Fruit fly (Drosophila melanogaster) whole organism, embryonic: Measurements from ENCODE around the gene CG42538.

Experiments used
- Aef1 ChIP-seq: fragments of 200-800 bp; sonication (Bioruptor generic); IDR thresholded peaks from 3 replicates; pipeline ENCODE4 v1.3.6; 2022; ENCODE audit warnings: missing biosample characterization, missing genetic modification characterization
- CG12104 ChIP-seq: fragments of 200-800 bp; sonication (Bioruptor generic); optimal IDR thresholded peaks from 3 replicates; lab custom pipeline; 2016; ENCODE audit warnings: missing biosample characterization, missing genetic modification characterization
- CG17385 ChIP-seq: fragments of 200-800 bp; sonication (Bioruptor generic); optimal IDR thresholded peaks from 3 replicates; lab custom pipeline; 2018; ENCODE audit warnings: missing biosample characterization, mild to moderate bottlenecking, missing genetic modification characterization
- CG17568 ChIP-seq: fragments of 200-800 bp; sonication (Bioruptor generic); optimal IDR thresholded peaks from 2 replicates; lab custom pipeline; 2018; ENCODE audit warnings: missing biosample characterization, mild to moderate bottlenecking, missing genetic modification characterization, moderate library complexity
- CG2678 ChIP-seq: fragments of 200-800 bp; sonication (Bioruptor generic); optimal IDR thresholded peaks from 3 replicates; lab custom pipeline; 2019; ENCODE audit warnings: missing biosample characterization, mild to moderate bottlenecking, missing genetic modification characterization, moderate library complexity
- CG34376 ChIP-seq: fragments of 200-800 bp; sonication (Bioruptor generic); optimal IDR thresholded peaks from 2 replicates; lab custom pipeline; 2018; ENCODE audit warnings: missing biosample characterization, mild to moderate bottlenecking, missing genetic modification characterization
- CG34422 ChIP-seq: fragments of 200-800 bp; sonication (Bioruptor generic); IDR thresholded peaks from 3 replicates; pipeline ENCODE4 v1.3.6; 2022; ENCODE audit warnings: missing biosample characterization, missing genetic modification characterization
- CG4617 ChIP-seq: fragments of 200-800 bp; sonication (Bioruptor generic); optimal IDR thresholded peaks from 3 replicates; lab custom pipeline; 2016; ENCODE audit warnings: missing biosample characterization, missing genetic modification characterization, borderline replicate concordance
- CG6683 ChIP-seq: fragments of 200-800 bp; sonication (Bioruptor generic); optimal IDR thresholded peaks from 2 replicates; lab custom pipeline; 2017; ENCODE audit warnings: missing biosample characterization, mild to moderate bottlenecking, missing genetic modification characterization, missing genetic modification reagents
- CG7786 ChIP-seq: fragments of 200-800 bp; sonication (Bioruptor generic); optimal IDR thresholded peaks from 2 replicates; lab custom pipeline; 2016; ENCODE audit warnings: missing biosample characterization, missing genetic modification characterization
- CG7963 ChIP-seq: fragments of 200-800 bp; sonication (Bioruptor generic); IDR thresholded peaks from 3 replicates; pipeline ENCODE4 v1.3.6; 2022; ENCODE audit warnings: missing biosample characterization, missing genetic modification characterization; ENCODE audit not compliant: partially characterized antibody
- CG8478 ChIP-seq: fragments of >200 bp; optimal IDR thresholded peaks from 2 replicates; lab custom pipeline; 2018
- CG8944 ChIP-seq: fragments of 200-800 bp; sonication (Bioruptor generic); optimal IDR thresholded peaks from 3 replicates; lab custom pipeline; 2016; ENCODE audit warnings: missing biosample characterization, missing genetic modification characterization
- Eip74EF ChIP-seq, 2 experiments: fragments of 200-800 bp in 1 of 2; fragments of >200 bp in 1 of 2; sonication (Bioruptor generic) in 1 of 2; optimal IDR thresholded peaks; 2 replicates each; lab custom pipeline; 2017 to 2019; ENCODE audit warnings: missing biosample characterization in 2 of 2, missing genetic modification characterization in 2 of 2, mild to moderate bottlenecking in 1 of 2, moderate library complexity in 1 of 2
- Fer1 ChIP-seq: fragments of 200-800 bp; sonication (Bioruptor generic); optimal IDR thresholded peaks from 2 replicates; lab custom pipeline; 2017; ENCODE audit warnings: missing biosample characterization, mild to moderate bottlenecking, missing genetic modification characterization
- GATAe ChIP-seq: fragments of 200-800 bp; sonication (Bioruptor generic); conservative IDR thresholded peaks from 2 replicates; pipeline ENCODE4 v1.3.6; 2022; ENCODE audit warnings: missing biosample characterization, missing genetic modification characterization
- Hey ChIP-seq: fragments of 200-800 bp; sonication (Bioruptor generic); optimal IDR thresholded peaks from 3 replicates; lab custom pipeline; 2018; ENCODE audit warnings: missing biosample characterization, mild to moderate bottlenecking, missing genetic modification characterization
- Hmr ChIP-seq: fragments of 200-800 bp; sonication (Bioruptor generic); optimal IDR thresholded peaks from 3 replicates; lab custom pipeline; 2017; ENCODE audit warnings: mild to moderate bottlenecking, missing biosample characterization, missing genetic modification reagents, missing genetic modification characterization
- Med ChIP-seq: fragments of 200-800 bp; sonication (Bioruptor generic); peaks from one replicate; lab custom pipeline; 2016; ENCODE audit warnings: missing biosample characterization, missing genetic modification characterization, mild to moderate bottlenecking, inconsistent platforms, moderate library complexity
- Myb ChIP-seq: fragments of 200-800 bp; sonication (Bioruptor generic); optimal IDR thresholded peaks from 2 replicates; lab custom pipeline; 2016; ENCODE audit warnings: missing biosample characterization, missing genetic modification characterization
- Nf-YC ChIP-seq: fragments of 200-800 bp; optimal IDR thresholded peaks from 3 replicates; lab custom pipeline; 2019; ENCODE audit warnings: missing biosample characterization, mild to moderate bottlenecking, missing genetic modification characterization, moderate library complexity
- Pdp1 ChIP-seq, 2 experiments: fragments of 200-800 bp; sonication (Bioruptor generic); optimal IDR thresholded peaks; 3 replicates each; lab custom pipeline; 2016; ENCODE audit warnings: missing biosample characterization in 2 of 2, missing genetic modification characterization in 2 of 2, mild to moderate bottlenecking in 1 of 2, moderate library complexity in 1 of 2
- Sin3A ChIP-seq: fragments of >200 bp; optimal IDR thresholded peaks from 2 replicates; lab custom pipeline; 2018
- Stat92E ChIP-seq, 3 experiments: fragments of >200 bp in 2 of 3; fragments of 200-800 bp in 1 of 3; sonication (Bioruptor generic) in 1 of 3; optimal IDR thresholded peaks; 2 replicates each; lab custom pipeline; 2017 to 2019; ENCODE audit warnings: missing biosample characterization in 3 of 3, missing genetic modification characterization in 3 of 3, mild to moderate bottlenecking in 1 of 3, moderate library complexity in 1 of 3
- Vsx1 ChIP-seq: fragments of 200-800 bp; sonication (Bioruptor generic); optimal IDR thresholded peaks from 2 replicates; lab custom pipeline; 2017; ENCODE audit warnings: missing biosample characterization, mild to moderate bottlenecking, missing genetic modification characterization, missing genetic modification reagents
- YL-1 ChIP-seq: fragments of 200-800 bp; sonication (Bioruptor generic); optimal IDR thresholded peaks from 3 replicates; lab custom pipeline; 2017; ENCODE audit warnings: missing biosample characterization, mild to moderate bottlenecking, missing genetic modification characterization
- chinmo ChIP-seq: fragments of 200-800 bp; sonication (Bioruptor generic); IDR thresholded peaks from 4 replicates; pipeline ENCODE4 v1.3.6; 2022; ENCODE audit warnings: missing biosample characterization, missing genetic modification characterization; ENCODE audit not compliant: partially characterized antibody
- eve ChIP-seq, 2 experiments: fragments of >200 bp; optimal IDR thresholded peaks; 2 replicates each; lab custom pipeline; 2017; ENCODE audit warnings: missing biosample characterization in 2 of 2, missing genetic modification characterization in 2 of 2
- ewg ChIP-seq: fragments of 200-800 bp; sonication (Bioruptor generic); optimal IDR thresholded peaks from 3 replicates; lab custom pipeline; 2017; ENCODE audit warnings: mild to moderate bottlenecking, missing biosample characterization, missing genetic modification reagents, missing genetic modification characterization
- h ChIP-seq: fragments of >200 bp; optimal IDR thresholded peaks from 2 replicates; lab custom pipeline; 2017
- inv ChIP-seq: fragments of 200-800 bp; sonication (Bioruptor generic); IDR thresholded peaks from 2 replicates; pipeline ENCODE4 v1.3.6; 2022; ENCODE audit warnings: missing biosample characterization, missing genetic modification characterization; ENCODE audit not compliant: partially characterized antibody
- kah ChIP-seq: fragments of 200-800 bp; sonication (Bioruptor generic); optimal IDR thresholded peaks from 2 replicates; lab custom pipeline; 2018; ENCODE audit warnings: missing biosample characterization, mild to moderate bottlenecking, missing genetic modification characterization
- knrl ChIP-seq: fragments of 200-800 bp; sonication (Bioruptor generic); IDR thresholded peaks from 3 replicates; pipeline ENCODE4 v1.3.6; 2022; ENCODE audit warnings: missing biosample characterization, missing genetic modification characterization; ENCODE audit not compliant: partially characterized antibody
- lola ChIP-seq, 3 experiments: fragments of >200 bp in 2 of 3; fragments of 200-800 bp in 1 of 3; sonication (Bioruptor generic) in 1 of 3; optimal IDR thresholded peaks; 2 replicates each; lab custom pipeline; 2017 to 2019; ENCODE audit warnings: missing biosample characterization in 3 of 3, missing genetic modification characterization in 3 of 3, mild to moderate bottlenecking in 1 of 3, moderate library complexity in 1 of 3
- nau ChIP-seq: fragments of 200-800 bp; sonication (Bioruptor generic); optimal IDR thresholded peaks from 3 replicates; lab custom pipeline; 2017; ENCODE audit warnings: missing biosample characterization, mild to moderate bottlenecking, missing genetic modification characterization, missing genetic modification reagents
- pan ChIP-seq, 4 experiments: fragments of >200 bp in 3 of 4; fragments of 200-800 bp in 1 of 4; sonication (Bioruptor generic) in 1 of 4; optimal IDR thresholded peaks in 3 of 4; IDR thresholded peaks in 1 of 4; 2 replicates each; pipeline versions ENCODE4 v1.3.6 to Lab custom; 2017 to 2022; ENCODE audit warnings: missing biosample characterization in 2 of 4, missing genetic modification characterization in 2 of 4, mixed read lengths in 1 of 4
- pho ChIP-seq: fragments of 200-800 bp; sonication (Bioruptor generic); optimal IDR thresholded peaks from 2 replicates; lab custom pipeline; 2016; ENCODE audit warnings: missing biosample characterization, missing genetic modification characterization
- pita ChIP-seq: fragments of 200-800 bp; sonication (Bioruptor generic); optimal IDR thresholded peaks from 2 replicates; lab custom pipeline; 2017; ENCODE audit warnings: missing biosample characterization, mild to moderate bottlenecking, missing genetic modification characterization
- pros ChIP-seq: fragments of 200-800 bp; sonication (Bioruptor generic); optimal IDR thresholded peaks from 3 replicates; lab custom pipeline; 2019; ENCODE audit warnings: missing biosample characterization, mild to moderate bottlenecking, missing genetic modification characterization, moderate library complexity
- scrt ChIP-seq: fragments of 200-800 bp; sonication (Bioruptor generic); optimal IDR thresholded peaks from 2 replicates; lab custom pipeline; 2018; ENCODE audit warnings: missing biosample characterization, mild to moderate bottlenecking, missing genetic modification characterization, moderate library complexity
- sd ChIP-seq: fragments of 200-800 bp; sonication (Bioruptor generic); optimal IDR thresholded peaks from 3 replicates; lab custom pipeline; 2018; ENCODE audit warnings: missing biosample characterization, mild to moderate bottlenecking, missing genetic modification characterization, moderate library complexity
- slp2 ChIP-seq: fragments of 200-800 bp; sonication (Bioruptor generic); optimal IDR thresholded peaks from 2 replicates; lab custom pipeline; 2016; ENCODE audit warnings: missing biosample characterization, missing genetic modification characterization
- sug ChIP-seq: fragments of 200-800 bp; optimal IDR thresholded peaks from 2 replicates; lab custom pipeline; 2019; ENCODE audit warnings: missing biosample characterization, mild to moderate bottlenecking, missing genetic modification characterization, moderate library complexity
- tll ChIP-seq, 2 experiments: fragments of 200-800 bp in 1 of 2; fragments of >200 bp in 1 of 2; sonication (Bioruptor generic) in 1 of 2; optimal IDR thresholded peaks; 2 replicates each; lab custom pipeline; 2017 to 2019; ENCODE audit warnings: missing biosample characterization in 2 of 2, missing genetic modification characterization in 2 of 2, mild to moderate bottlenecking in 1 of 2, moderate library complexity in 1 of 2
- vnd ChIP-seq: fragments of 200-800 bp; sonication (Bioruptor generic); IDR thresholded peaks from 3 replicates; pipeline ENCODE4 v1.3.6; 2022; ENCODE audit warnings: missing biosample characterization, missing genetic modification characterization; ENCODE audit not compliant: partially characterized antibody

The CG42538 gene

DNA sequence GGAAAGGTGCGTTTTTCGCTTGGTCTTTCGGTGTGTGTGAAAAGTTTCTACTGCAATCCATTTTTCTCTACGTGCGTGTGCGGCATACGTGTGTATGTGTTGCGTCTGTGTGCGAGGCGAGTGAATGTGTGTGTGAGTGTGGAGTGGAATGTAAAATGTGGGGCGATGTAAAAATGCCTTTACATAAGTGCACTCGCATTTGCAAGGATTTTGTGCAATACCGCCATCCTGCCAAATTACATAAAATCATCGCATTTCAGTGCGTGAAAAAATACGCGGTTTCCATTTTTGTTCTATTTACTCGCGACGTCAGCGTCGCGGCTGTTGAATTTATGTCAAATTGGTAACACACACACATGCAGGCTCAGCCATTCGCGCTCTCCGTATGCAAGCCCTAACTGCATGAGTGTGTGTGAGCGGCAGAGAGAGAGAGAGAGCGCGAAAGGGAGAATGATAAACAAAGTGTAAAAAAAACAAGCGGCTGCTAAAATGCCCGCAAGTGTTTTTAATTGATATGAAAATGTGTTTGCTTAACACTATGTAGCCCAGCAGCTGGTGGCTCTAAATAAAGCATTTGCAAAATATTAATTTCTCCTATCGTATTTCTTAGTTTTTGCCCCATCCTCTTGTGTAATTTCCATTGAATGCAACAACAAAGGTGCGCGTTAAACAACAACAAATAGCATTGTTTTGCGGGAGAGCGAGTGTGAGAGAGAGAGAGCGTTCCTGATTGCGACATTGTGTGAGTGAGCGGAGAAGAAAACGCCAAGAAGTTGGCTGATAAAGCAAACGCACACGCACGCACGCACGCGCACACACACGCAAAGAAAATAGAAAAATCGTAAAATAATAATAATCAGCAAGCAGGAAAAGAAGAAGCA, 18.1 kb downstream of the CG42538 start (continued):
- TF ChIP-seq GATAe (GFP tag; lab: Robert Waterston, UW) (peak; percentile 17; the same call in 1 of the 2 replicates), YL-1 (GFP tag; lab: Kevin White, UChicago) (peak; percentile 12), slp2 (GFP tag; lab: Kevin White, UChicago) (no peak), vnd (peak; percentile 57; the same call in 2 of the 3 replicates), inv (GFP tag; lab: Robert Waterston, UW) (no peak), Myb (GFP tag; lab: Kevin White, UChicago) (no peak), scrt (GFP tag; lab: Kevin White, UChicago) (peak; percentile 2), CG8478 (lab: Kevin White, UChicago) (peak; percentile 99), CG34376 (GFP tag; lab: Kevin White, UChicago) (peak; percentile 12), CG2678 (tag; lab: Kevin White, UChicago) (no peak), h (no peak), pita (GFP tag; lab: Kevin White, UChicago) (no peak), Hmr (GFP tag; lab: Kevin White, UChicago) (peak; percentile 48), Fer1 (GFP tag; lab: Kevin White, UChicago) (peak; percentile 1), Eip74EF (GFP tag; optimal IDR thresholded peaks at IDR 0.05; lab: Kevin White, UChicago) (peak; percentile 8 to 89), lola (GFP tag; optimal IDR thresholded peaks at IDR 0.05; lab: Kevin White, UChicago) (peak in 2 of 3 experiments; percentile 71 to 96), Pdp1 (GFP tag; optimal IDR thresholded peaks at IDR 0.05; lab: Kevin White, UChicago) (peak in 1 of 2 experiments; percentile 78), Nf-YC (tag; lab: Kevin White, UChicago) (peak; percentile 13), knrl (GFP tag; lab: Robert Waterston, UW) (peak; percentile 33; the same call in 2 of the 3 replicates), CG12104 (peak; percentile 6), kah (GFP tag; lab: Kevin White, UChicago) (peak; percentile 39), chinmo (GFP tag; lab: Robert Waterston, UW) (peak; percentile 70; the same call in 3 of the 4 replicates), ewg (peak; percentile 31), CG4617 (GFP tag; lab: Kevin White, UChicago) (peak; percentile 31), sug (tag; lab: Kevin White, UChicago) (peak; percentile 16), Vsx1 (GFP tag; lab: Kevin White, UChicago) (peak; percentile 26), nau (GFP tag; lab: Kevin White, UChicago) (peak; percentile 41), Hey (tag; lab: Kevin White, UChicago) (no peak), eve (GFP tag; optimal IDR thresholded peaks at IDR 0.05; lab: Kevin White, UChicago) (peak in 1 of 2 experiments; percentile 59), Sin3A (lab: Kevin White, UChicago) (peak; percentile 11), CG8944 (GFP tag; lab: Kevin White, UChicago) (no peak), pho (GFP tag; lab: Kevin White, UChicago) (no peak), CG7963 (GFP tag; lab: Robert Waterston, UW) (no peak), CG6683 (GFP tag; lab: Kevin White, UChicago) (peak; percentile 13), Aef1 (GFP tag; lab: Robert Waterston, UW) (peak; percentile 32; the same call in 2 of the 3 replicates), Stat92E (GFP tag; optimal IDR thresholded peaks at IDR 0.05; lab: Kevin White, UChicago) (peak in 1 of 3 experiments; percentile 91), tll (GFP tag; optimal IDR thresholded peaks at IDR 0.05; lab: Kevin White, UChicago) (peak in 1 of 2 experiments; percentile 83), CG17568 (GFP tag; lab: Kevin White, UChicago) (peak; percentile 16), pan (optimal IDR thresholded peaks at IDR 0.05; lab: Kevin White, UChicago) (no peak), pan (GFP tag; optimal IDR thresholded peaks at IDR 0.05 in 1 of 2, IDR thresholded peaks at IDR 0.05 in 1 of 2) (peak in 1 of 2 experiments; percentile 59), sd (peak; percentile 90), CG34422 (GFP tag; lab: Robert Waterston, UW) (no peak), Med (GFP tag; lab: Kevin White, UChicago) (peak; percentile 77), pros (peak; percentile 89), CG17385 (GFP tag; lab: Kevin White, UChicago) (peak; percentile 87), CG7786 (GFP tag; lab: Kevin White, UChicago) (no peak)
